Worm (Caenorhabditis elegans) whole organism, midembryonic: ENCODE data around the gene C06A1.3.

Source experiments
- T22C8.4 ChIP-seq: fragments of 200-800 bp; sonication (Bioruptor generic); IDR thresholded peaks from 2 replicates; pipeline ENCODE4 v1.3.6; 2022; ENCODE audit warnings: missing genetic modification characterization, missing compliant biosample characterization
- cog-1 ChIP-seq: sonication (generic microtip); optimal IDR thresholded peaks from 2 replicates; lab custom pipeline; 2016; ENCODE audit warnings: missing genetic modification characterization, missing compliant biosample characterization
- flt-1 ChIP-seq: fragments of 200-800 bp; sonication (Bioruptor generic); IDR thresholded peaks from 2 replicates; pipeline ENCODE4 v1.3.6; 2022; ENCODE audit warnings: missing genetic modification characterization, missing compliant biosample characterization
- klf-2 ChIP-seq: fragments of 200-800 bp; sonication (Bioruptor generic); conservative IDR thresholded peaks from 2 replicates; pipeline ENCODE4 v1.3.6; 2022; ENCODE audit warnings: missing genetic modification reagents, missing genetic modification characterization, missing compliant biosample characterization
- med-1 ChIP-seq: sonication (generic microtip); optimal IDR thresholded peaks from 2 replicates; lab custom pipeline; 2017; ENCODE audit warnings: missing genetic modification characterization, mild to moderate bottlenecking, missing compliant biosample characterization, antibody characterized with exemption, missing genetic modification reagents; ENCODE audit not compliant: insufficient read depth
- ref-1 ChIP-seq: fragments of 200-800 bp; sonication (Bioruptor generic); conservative IDR thresholded peaks from 2 replicates; pipeline ENCODE4 v1.3.6; 2022; ENCODE audit warnings: missing genetic modification reagents, missing genetic modification characterization, missing compliant biosample characterization
- tab-1 ChIP-seq: fragments of 200-800 bp; sonication (Bioruptor generic); IDR thresholded peaks from 2 replicates; pipeline ENCODE4 v1.3.6; 2022; ENCODE audit warnings: missing genetic modification characterization, missing compliant biosample characterization
- ztf-23 ChIP-seq: fragments of 200-800 bp; sonication (Bioruptor generic); IDR thresholded peaks from 2 replicates; pipeline ENCODE4 v1.3.6; 2022; ENCODE audit warnings: missing genetic modification reagents, missing genetic modification characterization, missing compliant biosample characterization
- ztf-29 ChIP-seq: fragments of 200-800 bp; sonication (Bioruptor generic); IDR thresholded peaks from 2 replicates; pipeline ENCODE4 v1.3.6; 2022; ENCODE audit warnings: missing genetic modification reagents, missing genetic modification characterization, missing compliant biosample characterization

Gene C06A1.3

DNA sequence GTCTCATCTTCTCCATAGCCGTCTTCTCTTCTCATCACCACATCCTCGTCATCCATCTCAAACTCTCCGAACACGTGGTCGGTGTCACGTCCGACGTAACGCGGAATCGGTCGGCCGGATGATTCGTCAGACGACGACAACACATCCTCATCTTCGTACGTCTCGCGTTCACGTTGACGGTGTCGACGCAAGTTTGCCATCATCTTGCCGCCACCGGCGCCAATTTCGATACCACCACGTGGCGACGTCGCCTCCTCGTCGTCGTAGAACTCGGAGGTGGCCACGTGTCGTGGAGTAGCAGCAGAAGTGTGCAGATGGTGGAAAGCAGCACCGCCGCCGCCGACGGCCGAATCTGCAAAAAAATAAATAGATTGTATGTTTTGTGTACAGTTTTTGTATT, 24.8 kb upstream of the C06A1.3 start:
- TF ChIP-seq flt-1 (GFP tag; lab: Robert Waterston, UW) (peak; percentile 61; the same call in 1 of the 2 replicates), ztf-23 (no peak)

DNA sequence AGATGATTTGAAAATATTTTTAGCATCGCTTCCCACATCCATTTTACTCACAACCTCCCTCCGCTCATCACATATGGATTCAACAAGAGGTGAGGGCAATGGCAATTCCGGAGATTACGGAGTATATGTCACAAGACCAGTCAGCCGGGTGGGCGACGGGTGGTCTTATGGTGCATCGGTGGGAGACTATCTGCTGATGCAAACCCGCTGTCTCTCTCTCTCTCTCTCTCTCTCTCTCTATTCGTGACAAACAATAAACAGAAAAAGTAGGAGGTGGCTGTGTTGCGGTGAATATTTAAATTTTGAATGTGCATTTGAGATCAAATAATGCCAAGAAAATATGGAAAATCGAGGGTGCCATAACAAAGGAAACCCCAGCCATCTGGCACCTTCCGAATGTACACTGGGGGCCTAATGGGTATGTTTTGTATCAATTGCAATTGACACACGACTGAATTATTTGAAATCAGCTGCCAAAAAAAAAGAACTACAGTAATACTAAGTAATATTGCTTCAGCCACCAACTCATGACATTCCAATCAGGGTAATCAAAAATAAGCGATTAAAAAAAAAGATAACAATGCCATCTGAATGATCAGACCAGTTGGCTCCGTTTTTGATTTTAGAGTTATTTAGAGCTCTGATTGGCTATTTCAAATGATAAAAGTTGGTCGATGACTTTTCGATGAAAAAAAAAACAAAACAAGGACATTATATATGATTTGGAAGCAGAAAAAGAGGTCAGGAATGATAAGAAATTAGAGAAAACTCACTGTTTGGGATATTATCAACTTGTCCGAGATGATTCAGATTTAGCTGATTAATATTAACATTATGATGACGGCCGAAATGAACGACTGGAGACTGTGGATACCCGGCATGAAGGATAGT, 24.0 kb upstream of the C06A1.3 start:
- TF ChIP-seq cog-1 (tag; lab: Kevin White, UChicago) (no peak), flt-1 (GFP tag; lab: Robert Waterston, UW) (peak; percentile 45; the same call in 1 of the 2 replicates)

DNA sequence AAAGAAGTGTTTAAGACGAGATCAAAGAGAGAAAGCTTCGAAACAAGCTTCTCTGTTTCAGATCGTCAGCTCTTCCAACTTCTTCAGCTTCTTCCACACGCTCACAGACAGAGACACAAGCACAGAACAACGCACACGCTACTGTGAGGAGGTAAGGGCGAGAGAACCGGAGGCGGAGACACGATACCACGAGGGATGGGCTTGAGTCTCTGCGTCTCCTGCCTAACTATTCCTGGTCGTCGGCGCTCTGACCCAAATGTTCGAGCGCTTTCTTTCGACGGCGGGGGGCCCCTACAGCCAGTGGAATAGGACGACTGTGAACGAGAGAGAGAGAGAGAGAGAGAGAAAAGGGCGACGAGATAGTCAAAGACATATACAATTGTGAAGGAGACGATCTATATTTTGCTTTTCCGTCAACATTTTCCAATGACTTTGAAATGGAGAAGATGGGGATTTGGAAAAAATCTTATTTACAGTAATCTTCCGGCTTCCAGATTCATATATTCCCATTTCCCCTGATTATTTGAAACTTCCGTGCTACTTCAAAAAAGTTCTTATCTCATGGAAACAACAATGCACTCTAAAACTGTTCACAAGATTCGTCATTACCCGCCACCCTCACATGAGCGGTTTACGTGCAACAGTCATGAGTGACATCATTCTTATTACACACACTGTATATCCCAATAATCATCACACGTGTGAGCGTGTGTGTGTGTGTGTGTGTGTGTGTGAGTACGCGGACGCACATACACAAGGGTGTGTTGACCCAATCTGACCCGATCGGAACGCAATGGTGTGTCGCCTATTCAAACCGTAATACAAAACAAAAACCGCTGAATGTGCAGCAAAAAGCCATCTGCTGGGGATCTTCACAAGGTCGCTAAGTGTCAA, 23.0 kb upstream of the C06A1.3 start:
- TF ChIP-seq med-1 (GFP tag; lab: Kevin White, UChicago) (no peak), ztf-29 (GFP tag; lab: Robert Waterston, UW) (peak; percentile 85), T22C8.4 (no peak), flt-1 (GFP tag; lab: Robert Waterston, UW) (peak; percentile 80), ztf-23 (peak; percentile 71; the same call in 1 of the 2 replicates), ref-1 (no peak), klf-2 (GFP tag; lab: Robert Waterston, UW) (no peak), tab-1 (GFP tag; lab: Robert Waterston, UW) (no peak), cog-1 (tag; lab: Kevin White, UChicago) (no peak)

DNA sequence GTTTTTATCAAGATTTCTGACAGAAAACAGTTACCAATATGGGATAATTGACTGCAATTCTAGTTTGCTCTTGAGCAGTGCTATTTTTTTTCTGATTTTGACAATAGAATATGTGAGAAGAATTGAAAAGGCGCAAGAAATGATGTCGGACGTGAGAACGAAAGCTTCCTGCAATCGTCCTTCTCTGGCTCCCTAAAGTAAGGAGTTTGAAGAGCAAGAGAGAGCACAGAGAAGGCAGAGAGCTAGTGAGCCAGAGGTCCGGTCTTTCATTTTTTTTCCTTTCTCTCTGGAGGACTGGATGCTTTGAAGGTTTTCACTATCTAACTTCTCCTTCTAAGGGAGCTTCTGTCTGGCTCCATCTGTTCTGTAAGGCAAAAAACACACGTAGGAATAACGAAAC, 21.9 kb upstream of the C06A1.3 start:
- TF ChIP-seq klf-2 (GFP tag; lab: Robert Waterston, UW) = no peak
- TF ChIP-seq cog-1 (tag; lab: Kevin White, UChicago) = no peak
- TF ChIP-seq tab-1 (GFP tag; lab: Robert Waterston, UW) = no peak
- no peak for TF ChIP-seq flt-1 (GFP tag; lab: Robert Waterston, UW)
- no peak for TF ChIP-seq T22C8.4
- no peak for TF ChIP-seq ztf-23
- no peak for TF ChIP-seq med-1 (GFP tag; lab: Kevin White, UChicago)
- TF ChIP-seq ztf-29 (GFP tag; lab: Robert Waterston, UW) = no peak
- TF ChIP-seq ref-1 = no peak

DNA sequence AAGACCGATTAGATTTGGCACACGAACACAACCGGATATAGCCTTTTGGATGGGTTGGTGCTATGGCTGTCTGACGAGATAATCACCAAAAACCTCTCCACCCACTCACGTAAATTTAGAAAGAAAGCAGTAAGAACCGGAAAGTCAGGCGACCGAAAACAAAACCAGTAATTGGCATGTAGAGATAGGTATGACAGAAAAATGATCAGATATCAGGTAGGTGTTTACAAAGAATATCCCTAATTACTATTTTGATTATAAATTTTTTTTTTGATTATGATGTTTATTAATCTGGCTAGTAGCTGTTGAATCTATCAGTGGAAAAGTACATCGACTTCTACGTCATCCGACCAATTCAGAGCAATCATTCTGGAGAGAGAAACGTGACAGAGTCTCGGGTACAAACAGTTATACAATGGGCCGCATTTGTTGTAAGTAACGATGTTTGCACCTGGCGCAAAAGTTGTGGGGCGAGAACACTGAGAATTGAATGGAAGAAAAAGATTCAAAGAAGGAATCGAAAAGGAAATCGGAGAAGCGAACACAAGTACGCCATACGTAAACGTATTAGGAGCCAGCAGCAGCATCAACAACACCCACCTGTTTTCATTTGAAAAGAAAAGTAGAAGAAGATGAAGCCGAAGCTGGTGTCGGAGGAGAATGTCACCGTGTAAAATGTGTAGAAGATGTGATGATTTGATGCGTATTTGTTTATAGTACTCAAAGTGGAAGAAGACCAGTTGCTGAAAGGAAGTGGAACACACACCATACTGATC, 21.0 kb upstream of the C06A1.3 start:
- TF ChIP-seq klf-2 (GFP tag; lab: Robert Waterston, UW) = no peak

DNA sequence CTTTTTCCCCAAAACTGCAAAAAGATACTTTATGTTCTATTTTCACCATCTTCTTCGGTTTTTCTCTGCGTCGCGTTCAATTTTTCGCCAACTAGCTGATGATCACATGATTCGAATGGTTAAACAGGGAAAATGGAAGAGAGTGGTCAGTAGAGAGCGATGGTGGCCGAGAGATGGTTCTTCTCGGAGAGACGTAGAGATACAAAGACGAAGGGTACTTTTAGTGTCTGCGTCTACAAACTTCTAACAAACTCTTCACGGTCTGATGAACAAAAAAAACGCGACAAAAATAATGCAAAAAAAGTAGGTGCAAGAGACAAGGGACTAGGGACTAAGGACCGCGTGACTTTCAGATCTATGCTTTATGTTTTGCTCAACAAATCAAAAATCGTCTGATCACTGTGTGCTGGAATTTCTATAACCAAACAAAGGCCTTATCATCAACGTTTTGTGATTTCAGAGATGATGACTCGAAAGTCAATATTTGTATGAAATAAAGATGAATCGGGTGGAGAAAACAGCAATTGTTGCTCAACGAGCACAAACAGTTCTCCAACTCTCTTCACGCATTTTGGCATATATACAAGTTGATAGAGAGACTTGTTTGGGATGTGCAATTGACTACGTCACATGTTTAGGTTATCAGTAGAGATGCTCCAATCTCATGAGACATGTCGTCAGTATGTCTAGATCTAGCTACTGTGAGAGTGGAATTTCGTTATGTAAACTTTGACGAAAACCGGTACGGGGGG, 19.9 kb upstream of the C06A1.3 start:
- peak; percentile 16 for TF ChIP-seq cog-1 (tag; lab: Kevin White, UChicago)
- TF ChIP-seq ref-1 = no peak
- no peak for TF ChIP-seq T22C8.4
- 0 out of 2 replicates have a peak, but pooled peaks have one; percentile 57 for TF ChIP-seq ztf-23

DNA sequence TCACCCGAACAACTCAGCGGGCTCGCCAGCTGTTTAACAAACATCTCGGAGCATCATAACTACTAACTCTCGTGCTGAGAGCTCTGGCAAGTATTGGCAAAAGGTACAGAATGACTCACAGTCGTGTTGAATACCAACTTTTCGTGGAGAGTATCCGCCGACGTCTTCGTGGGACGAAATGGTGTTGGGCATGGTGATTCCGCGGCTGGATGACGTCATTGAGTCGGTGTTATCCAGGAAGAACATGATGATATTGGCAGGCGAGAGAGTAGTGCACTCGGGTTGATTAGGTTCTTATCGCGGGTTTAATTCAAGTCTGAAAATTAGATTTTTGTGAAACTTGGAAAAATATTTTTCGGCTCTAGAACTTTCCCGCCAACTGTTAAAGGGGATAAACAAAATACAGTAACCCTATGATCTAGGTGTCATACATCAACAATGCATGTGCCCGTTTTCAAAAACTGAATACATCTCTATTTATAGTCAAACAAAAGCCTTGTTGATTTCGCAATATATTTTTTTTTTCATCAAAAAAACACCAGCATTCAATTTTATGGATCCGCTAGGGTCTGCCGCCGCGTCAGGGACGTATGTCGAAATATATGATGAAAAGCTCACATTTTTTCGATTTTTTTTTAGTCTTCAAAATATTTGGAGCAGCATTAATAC, 18.6 kb upstream of the C06A1.3 start:
- TF ChIP-seq tab-1 (GFP tag; lab: Robert Waterston, UW) (0 out of 2 replicates have a peak, but pooled peaks have one; percentile 28), ztf-23 (no peak)

DNA sequence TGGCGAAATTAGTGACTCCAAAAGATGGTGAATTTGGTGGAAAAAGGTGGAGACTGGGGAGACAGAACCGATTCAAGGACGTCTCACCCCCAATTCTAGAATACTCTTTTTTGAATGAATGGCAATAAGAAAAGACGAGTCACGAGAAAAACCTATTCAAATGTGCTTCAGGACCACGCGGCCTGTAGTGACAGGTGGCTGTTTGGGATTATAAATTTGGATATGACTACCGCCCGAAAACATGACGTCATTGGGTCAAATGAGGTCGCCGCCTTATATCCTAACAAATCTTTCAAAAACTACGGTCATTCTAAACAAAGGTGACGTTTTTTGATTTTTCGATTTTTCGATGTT, 18.0 kb upstream of the C06A1.3 start:
- TF ChIP-seq klf-2 (GFP tag; lab: Robert Waterston, UW) (no peak), flt-1 (GFP tag; lab: Robert Waterston, UW) (0 out of 2 replicates have a peak, but pooled peaks have one; percentile 31)

DNA sequence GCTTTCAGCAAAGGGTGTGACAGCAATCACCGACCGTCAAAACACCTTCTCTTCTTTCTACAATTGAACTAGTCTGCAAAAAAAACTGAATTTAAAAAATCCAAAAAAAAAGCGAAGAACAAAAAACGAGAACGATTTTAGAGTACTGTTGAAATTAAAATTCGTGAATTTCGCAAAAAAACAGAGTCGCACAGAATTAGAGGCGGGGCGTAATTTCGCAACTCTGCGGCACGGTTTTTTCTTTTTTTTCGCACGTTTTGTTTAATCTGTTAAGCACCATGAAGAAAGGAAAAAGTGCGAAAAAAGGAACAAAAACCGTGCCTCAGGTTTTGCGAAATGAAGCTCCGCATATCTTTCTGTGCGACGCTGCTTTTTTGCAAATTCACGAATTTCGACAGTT, 17.1 kb upstream of the C06A1.3 start, which contains the start of gene mnk-1:
Gene mnk-1 (minus strand): TSS at position 73 of the 400 bp plus-strand sequence.
- TF ChIP-seq ztf-23 = no peak
- TF ChIP-seq T22C8.4 = no peak
- TF ChIP-seq ref-1 = no peak
- TF ChIP-seq med-1 (GFP tag; lab: Kevin White, UChicago) = no peak
- TF ChIP-seq flt-1 (GFP tag; lab: Robert Waterston, UW) = no peak
- no peak for TF ChIP-seq tab-1 (GFP tag; lab: Robert Waterston, UW)
- no peak for TF ChIP-seq klf-2 (GFP tag; lab: Robert Waterston, UW)
- no peak for TF ChIP-seq ztf-29 (GFP tag; lab: Robert Waterston, UW)
- no peak for TF ChIP-seq cog-1 (tag; lab: Kevin White, UChicago)
